Fruit fly (Drosophila melanogaster) whole organism, embryonic: ENCODE results near the gene CG4613.

ENCODE experiments used
- Aef1 ChIP-seq: fragments of 200-800 bp; sonication (Bioruptor generic); IDR thresholded peaks from 3 replicates; pipeline ENCODE4 v1.3.6; 2022; ENCODE audit warnings: missing biosample characterization, missing genetic modification characterization
- CG10267 ChIP-seq: fragments of 200-800 bp; sonication (Bioruptor generic); optimal IDR thresholded peaks from 2 replicates; lab custom pipeline; 2018; ENCODE audit warnings: missing biosample characterization, mild to moderate bottlenecking, missing genetic modification characterization, moderate library complexity
- CG10366 ChIP-seq: fragments of 200-800 bp; sonication (Bioruptor generic); IDR thresholded peaks from 2 replicates; pipeline ENCODE4 v1.3.6; 2022; ENCODE audit warnings: missing biosample characterization, missing genetic modification characterization
- CG12104 ChIP-seq: fragments of 200-800 bp; sonication (Bioruptor generic); optimal IDR thresholded peaks from 3 replicates; lab custom pipeline; 2016; ENCODE audit warnings: missing biosample characterization, missing genetic modification characterization
- CG1233 ChIP-seq: fragments of 200-800 bp; sonication (Bioruptor generic); optimal IDR thresholded peaks from 4 replicates; lab custom pipeline; 2018; ENCODE audit warnings: missing biosample characterization, mild to moderate bottlenecking, missing genetic modification characterization
- CG13296 ChIP-seq: fragments of 200-800 bp; sonication (Bioruptor generic); optimal IDR thresholded peaks from 3 replicates; lab custom pipeline; 2018; ENCODE audit warnings: missing biosample characterization, mild to moderate bottlenecking, missing genetic modification characterization
- CG13624 ChIP-seq: fragments of 200-800 bp; sonication (Bioruptor generic); optimal IDR thresholded peaks from 2 replicates; lab custom pipeline; 2016; ENCODE audit warnings: missing biosample characterization, missing genetic modification characterization
- CG1603 ChIP-seq: fragments of 200-800 bp; sonication (Bioruptor generic); optimal IDR thresholded peaks from 2 replicates; lab custom pipeline; 2019; ENCODE audit warnings: missing biosample characterization, mild to moderate bottlenecking, missing genetic modification characterization, moderate library complexity
- CG16813 ChIP-seq: fragments of 200-800 bp; sonication (Bioruptor generic); IDR thresholded peaks from 3 replicates; pipeline ENCODE4 v1.3.6; 2022; ENCODE audit warnings: missing biosample characterization, missing genetic modification characterization; ENCODE audit not compliant: partially characterized antibody
- CG2120 ChIP-seq: fragments of 200-800 bp; sonication (Bioruptor generic); optimal IDR thresholded peaks from 3 replicates; lab custom pipeline; 2016; ENCODE audit warnings: missing biosample characterization, missing genetic modification characterization
- CG31224 ChIP-seq: fragments of 200-800 bp; sonication (Bioruptor generic); IDR thresholded peaks from 2 replicates; pipeline ENCODE4 v1.3.6; 2022; ENCODE audit warnings: missing biosample characterization, missing genetic modification characterization
- CG3163 ChIP-seq: fragments of 200-800 bp; sonication (Bioruptor generic); optimal IDR thresholded peaks from 3 replicates; lab custom pipeline; 2016; ENCODE audit warnings: missing biosample characterization, missing genetic modification characterization
- CG4617 ChIP-seq: fragments of 200-800 bp; sonication (Bioruptor generic); optimal IDR thresholded peaks from 3 replicates; lab custom pipeline; 2016; ENCODE audit warnings: missing biosample characterization, missing genetic modification characterization, borderline replicate concordance
- CG5245 ChIP-seq: fragments of 200-800 bp; sonication (Bioruptor generic); optimal IDR thresholded peaks from 3 replicates; lab custom pipeline; 2016; ENCODE audit warnings: missing biosample characterization, missing genetic modification characterization
- CG6689 ChIP-seq: fragments of 200-800 bp; sonication (Bioruptor generic); IDR thresholded peaks from 2 replicates; pipeline ENCODE4 v1.3.6; 2022; ENCODE audit warnings: missing biosample characterization, missing genetic modification characterization
- CG6813 ChIP-seq: fragments of 200-800 bp; sonication (Bioruptor generic); optimal IDR thresholded peaks from 2 replicates; lab custom pipeline; 2017; ENCODE audit warnings: missing biosample characterization, missing genetic modification characterization, mild to moderate bottlenecking, moderate library complexity, missing genetic modification reagents
- CG8290 ChIP-seq, 3 experiments: fragments of 200-800 bp; sonication (Bioruptor generic); optimal IDR thresholded peaks; 2 replicates each; lab custom pipeline; 2016 to 2019; ENCODE audit warnings: missing biosample characterization in 3 of 3, missing genetic modification characterization in 3 of 3, mild to moderate bottlenecking in 2 of 3, moderate library complexity in 1 of 3
- D ChIP-seq, 2 experiments: fragments of 200-800 bp in 1 of 2; fragments of >200 bp in 1 of 2; sonication (Bioruptor generic) in 1 of 2; optimal IDR thresholded peaks; 2 replicates in 1 of 2; 3 replicates in 1 of 2; lab custom pipeline; 2017; ENCODE audit warnings: mild to moderate bottlenecking in 1 of 2, missing biosample characterization in 1 of 2, missing genetic modification characterization in 1 of 2, missing genetic modification reagents in 1 of 2
- D19A ChIP-seq: fragments of 200-800 bp; optimal IDR thresholded peaks from 3 replicates; lab custom pipeline; 2019; ENCODE audit warnings: missing biosample characterization, mild to moderate bottlenecking, missing genetic modification characterization, moderate library complexity
- Fer1 ChIP-seq: fragments of 200-800 bp; sonication (Bioruptor generic); optimal IDR thresholded peaks from 2 replicates; lab custom pipeline; 2017; ENCODE audit warnings: missing biosample characterization, mild to moderate bottlenecking, missing genetic modification characterization
- Gsc ChIP-seq: fragments of 200-800 bp; sonication (Bioruptor generic); IDR thresholded peaks from 2 replicates; pipeline ENCODE4 v1.3.6; 2022; ENCODE audit warnings: missing biosample characterization, missing genetic modification characterization
- HLH3B ChIP-seq: fragments of 200-800 bp; sonication (Bioruptor generic); IDR thresholded peaks from 2 replicates; pipeline ENCODE4 v1.3.6; 2022; ENCODE audit warnings: missing biosample characterization, missing genetic modification characterization
- HLHmδ ChIP-seq: fragments of 200-800 bp; sonication (Bioruptor generic); optimal IDR thresholded peaks from 2 replicates; lab custom pipeline; 2018; ENCODE audit warnings: missing biosample characterization, mild to moderate bottlenecking, missing genetic modification characterization, moderate library complexity
- HmgZ ChIP-seq: fragments of 200-800 bp; sonication (Bioruptor generic); optimal IDR thresholded peaks from 2 replicates; lab custom pipeline; 2018; ENCODE audit warnings: missing biosample characterization, mild to moderate bottlenecking, missing genetic modification characterization
- Neu2 ChIP-seq: fragments of 200-800 bp; sonication (Bioruptor generic); optimal IDR thresholded peaks from 3 replicates; lab custom pipeline; 2016; ENCODE audit warnings: missing biosample characterization, missing genetic modification characterization, borderline replicate concordance
- Sox100B ChIP-seq: fragments of 200-800 bp; sonication (Bioruptor generic); optimal IDR thresholded peaks from 3 replicates; lab custom pipeline; 2018; ENCODE audit warnings: missing biosample characterization, mild to moderate bottlenecking, missing genetic modification characterization
- Sox102F ChIP-seq: fragments of 200-800 bp; sonication (Bioruptor generic); optimal IDR thresholded peaks from 2 replicates; lab custom pipeline; 2018; ENCODE audit warnings: missing biosample characterization, mild to moderate bottlenecking, missing genetic modification characterization, moderate library complexity
- az2 ChIP-seq: fragments of 200-800 bp; sonication (Bioruptor generic); optimal IDR thresholded peaks from 3 replicates; lab custom pipeline; 2016; ENCODE audit warnings: missing biosample characterization, missing genetic modification characterization
- bigmax ChIP-seq: fragments of 200-800 bp; sonication (Bioruptor generic); optimal IDR thresholded peaks from 2 replicates; lab custom pipeline; 2018; ENCODE audit warnings: missing biosample characterization, mild to moderate bottlenecking, missing genetic modification characterization
- bsh ChIP-seq, 2 experiments: fragments of 200-800 bp; sonication (Bioruptor generic); optimal IDR thresholded peaks; 2 replicates each; lab custom pipeline; 2017 to 2018; ENCODE audit warnings: mild to moderate bottlenecking in 2 of 2, missing biosample characterization in 2 of 2, missing genetic modification characterization in 2 of 2, moderate library complexity in 1 of 2
- crp ChIP-seq, 2 experiments: fragments of 200-800 bp; sonication (Bioruptor generic); optimal IDR thresholded peaks; 2 replicates in 1 of 2; 3 replicates in 1 of 2; lab custom pipeline; 2017; ENCODE audit warnings: missing biosample characterization in 2 of 2, missing genetic modification characterization in 2 of 2, mild to moderate bottlenecking in 1 of 2, moderate library complexity in 1 of 2
- eve ChIP-seq, 2 experiments: fragments of >200 bp; optimal IDR thresholded peaks; 2 replicates each; lab custom pipeline; 2017; ENCODE audit warnings: missing biosample characterization in 2 of 2, missing genetic modification characterization in 2 of 2
- ftz-f1 ChIP-seq: fragments of 200-800 bp; sonication (Bioruptor generic); optimal IDR thresholded peaks from 2 replicates; lab custom pipeline; 2016; ENCODE audit warnings: missing biosample characterization, missing genetic modification characterization
- gcm2 ChIP-seq: fragments of 200-800 bp; sonication (Bioruptor generic); optimal IDR thresholded peaks from 2 replicates; lab custom pipeline; 2016; ENCODE audit warnings: missing biosample characterization, missing genetic modification characterization
- gfzf ChIP-seq: fragments of 200-800 bp; sonication (Bioruptor generic); optimal IDR thresholded peaks from 2 replicates; lab custom pipeline; 2016; ENCODE audit warnings: missing biosample characterization, mild to moderate bottlenecking, missing genetic modification characterization, moderate library complexity
- grau ChIP-seq: fragments of 200-800 bp; optimal IDR thresholded peaks from 3 replicates; lab custom pipeline; 2019; ENCODE audit warnings: missing biosample characterization, mild to moderate bottlenecking, missing genetic modification characterization, moderate library complexity
- gro ChIP-seq: fragments of 200-800 bp; sonication (Bioruptor generic); optimal IDR thresholded peaks from 2 replicates; lab custom pipeline; 2016; ENCODE audit warnings: missing biosample characterization, missing genetic modification characterization
- ken ChIP-seq: fragments of 200-800 bp; sonication (Bioruptor generic); IDR thresholded peaks from 3 replicates; pipeline ENCODE4 v1.3.6; 2022; ENCODE audit warnings: missing biosample characterization, missing genetic modification characterization
- nau ChIP-seq: fragments of 200-800 bp; sonication (Bioruptor generic); optimal IDR thresholded peaks from 3 replicates; lab custom pipeline; 2017; ENCODE audit warnings: missing biosample characterization, mild to moderate bottlenecking, missing genetic modification characterization, missing genetic modification reagents
- phol ChIP-seq: fragments of 200-800 bp; sonication (Bioruptor generic); optimal IDR thresholded peaks from 3 replicates; lab custom pipeline; 2018; ENCODE audit warnings: missing biosample characterization, mild to moderate bottlenecking, missing genetic modification characterization, moderate library complexity
- sc ChIP-seq, 3 experiments: fragments of >200 bp in 2 of 3; fragments of 200-800 bp in 1 of 3; sonication (Bioruptor generic) in 1 of 3; optimal IDR thresholded peaks; 2 replicates in 2 of 3; 3 replicates in 1 of 3; lab custom pipeline; 2017; ENCODE audit warnings: mild to moderate bottlenecking in 1 of 3, missing biosample characterization in 1 of 3, missing genetic modification characterization in 1 of 3, missing genetic modification reagents in 1 of 3
- shn ChIP-seq: fragments of 200-800 bp; sonication (Bioruptor generic); optimal IDR thresholded peaks from 3 replicates; lab custom pipeline; 2016; ENCODE audit warnings: missing biosample characterization, missing genetic modification characterization
- tgo ChIP-seq: fragments of 200-800 bp; sonication (Bioruptor generic); IDR thresholded peaks from 3 replicates; pipeline ENCODE4 v1.3.6; 2022; ENCODE audit warnings: missing biosample characterization, missing genetic modification characterization
- tup ChIP-seq: fragments of 200-800 bp; sonication (Bioruptor generic); optimal IDR thresholded peaks from 2 replicates; lab custom pipeline; 2016; ENCODE audit warnings: missing biosample characterization, mild to moderate bottlenecking, missing genetic modification characterization, moderate library complexity
- zfh1 ChIP-seq: fragments of 200-800 bp; sonication (Bioruptor generic); IDR thresholded peaks from 3 replicates; pipeline ENCODE4 v1.3.6; 2022; ENCODE audit warnings: missing biosample characterization, missing genetic modification characterization

CG4613 gene

DNA sequence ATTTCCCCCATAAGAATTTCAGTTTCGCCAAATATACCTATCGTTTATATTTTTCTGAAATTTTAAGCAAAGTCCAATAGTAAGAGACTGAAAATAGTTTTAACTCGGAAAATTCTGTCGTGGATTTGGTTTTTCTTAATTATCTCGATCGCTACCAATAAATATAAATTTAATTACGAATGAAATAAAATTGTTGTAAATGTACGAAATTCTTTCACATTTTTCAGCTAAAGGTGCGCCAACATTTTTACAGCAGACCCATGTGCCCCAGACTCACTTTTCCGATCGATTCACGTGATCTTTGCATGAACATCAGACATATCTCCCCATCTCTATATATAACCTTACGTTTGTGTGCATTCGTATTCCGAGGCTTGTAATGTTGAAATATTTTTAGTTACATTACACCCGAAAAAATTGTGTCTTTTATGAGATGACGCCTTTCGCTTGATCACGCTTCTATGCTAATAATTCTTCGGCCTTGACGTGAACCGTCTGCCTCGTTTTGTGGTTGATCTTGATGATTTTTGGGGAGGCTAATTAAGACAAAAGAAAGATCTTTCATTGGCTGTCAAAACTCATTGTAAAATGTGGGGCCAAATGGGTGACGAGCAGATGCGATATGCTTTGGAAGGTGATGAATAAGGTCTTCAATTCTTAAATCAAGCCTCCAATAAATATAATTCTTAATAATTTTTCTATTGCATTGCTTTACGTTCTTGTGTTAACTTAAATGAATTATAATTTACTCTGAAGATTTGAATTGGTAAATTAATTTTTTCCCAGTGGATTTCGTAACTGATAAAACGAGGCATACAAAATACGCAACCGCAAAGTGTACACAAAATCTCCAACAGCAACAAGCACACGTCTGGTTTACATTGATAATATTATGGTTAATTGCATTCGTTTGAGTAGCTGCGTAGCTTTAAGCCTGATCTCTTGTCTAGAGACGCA is 23.8 kb upstream of the CG4613 start (continued):
- TF ChIP-seq ftz-f1: peak; percentile 17
- TF ChIP-seq tgo (GFP tag; lab: Robert Waterston, UW): peak; percentile 35; the same call in 2 of the 3 replicates
- TF ChIP-seq CG2120 (GFP tag; lab: Kevin White, UChicago): peak; percentile 14
- peak; percentile 65 for TF ChIP-seq grau (tag; lab: Kevin White, UChicago)
- peak; percentile 74 for TF ChIP-seq phol
- TF ChIP-seq CG6813: peak; percentile 34
- peak; percentile 15 for TF ChIP-seq CG8290 (GFP tag; optimal IDR thresholded peaks at IDR 0.05; lab: Kevin White, UChicago)
- TF ChIP-seq CG8290 (tag; optimal IDR thresholded peaks at IDR 0.05; lab: Kevin White, UChicago): peak in 1 of 2 experiments; percentile 23
- TF ChIP-seq CG1603 (tag; lab: Kevin White, UChicago): peak; percentile 6
- TF ChIP-seq gro: no peak
- TF ChIP-seq tup (GFP tag; lab: Kevin White, UChicago): no peak
- no peak for TF ChIP-seq CG31224 (GFP tag; lab: Robert Waterston, UW)
- 0 out of 2 replicates have a peak, but pooled peaks have one; percentile 25 for TF ChIP-seq HLH3B (GFP tag; lab: Robert Waterston, UW)
- TF ChIP-seq eve (GFP tag; optimal IDR thresholded peaks at IDR 0.05; lab: Kevin White, UChicago): peak in 1 of 2 experiments; percentile 69
- TF ChIP-seq Sox102F (GFP tag; lab: Kevin White, UChicago): peak; percentile 67
- peak in 1 of 2 experiments; percentile 45 for TF ChIP-seq bsh (GFP tag; optimal IDR thresholded peaks at IDR 0.05; lab: Kevin White, UChicago)
- no peak for TF ChIP-seq CG6689 (GFP tag; lab: Robert Waterston, UW)
- no peak for TF ChIP-seq CG4617 (GFP tag; lab: Kevin White, UChicago)
- TF ChIP-seq Gsc: no peak
- TF ChIP-seq ken (GFP tag; lab: Robert Waterston, UW): no peak
- TF ChIP-seq Fer1 (GFP tag; lab: Kevin White, UChicago): peak; percentile 8
- no peak for TF ChIP-seq crp (GFP tag; optimal IDR thresholded peaks at IDR 0.05; lab: Kevin White, UChicago)
- peak; percentile 18 for TF ChIP-seq gcm2
- TF ChIP-seq shn (GFP tag; lab: Kevin White, UChicago): peak; percentile 16
- TF ChIP-seq CG3163 (GFP tag; lab: Kevin White, UChicago): peak; percentile 6
- peak; percentile 59 for TF ChIP-seq nau (GFP tag; lab: Kevin White, UChicago)
- no peak for TF ChIP-seq bigmax (GFP tag; lab: Kevin White, UChicago)
- peak; percentile 34 for TF ChIP-seq CG10267 (tag; lab: Kevin White, UChicago)
- no peak for TF ChIP-seq D (optimal IDR thresholded peaks at IDR 0.05; lab: Kevin White, UChicago)
- TF ChIP-seq D (GFP tag; optimal IDR thresholded peaks at IDR 0.05; lab: Kevin White, UChicago): peak; percentile 65
- TF ChIP-seq HLHmδ: no peak
- no peak for TF ChIP-seq sc (optimal IDR thresholded peaks at IDR 0.05; lab: Kevin White, UChicago)
- peak; percentile 39 for TF ChIP-seq sc (GFP tag; optimal IDR thresholded peaks at IDR 0.05; lab: Kevin White, UChicago)
- TF ChIP-seq CG5245 (GFP tag; lab: Kevin White, UChicago): peak; percentile 54
- peak; percentile 31 for TF ChIP-seq D19A (tag; lab: Kevin White, UChicago)
- peak; percentile 39; the same call in 1 of the 3 replicates for TF ChIP-seq zfh1 (GFP tag; lab: Robert Waterston, UW)
- no peak for TF ChIP-seq gfzf
- no peak for TF ChIP-seq CG16813 (GFP tag; lab: Robert Waterston, UW)
- TF ChIP-seq Neu2 (GFP tag; lab: Kevin White, UChicago): no peak
- no peak for TF ChIP-seq HmgZ
- TF ChIP-seq CG12104 (GFP tag; lab: Kevin White, UChicago): peak; percentile 44
- TF ChIP-seq Aef1 (GFP tag; lab: Robert Waterston, UW): peak; percentile 28; the same call in 2 of the 3 replicates
- peak; percentile 65 for TF ChIP-seq CG1233
- TF ChIP-seq Sox100B (GFP tag; lab: Kevin White, UChicago): peak; percentile 79
- peak; percentile 31; the same call in 1 of the 2 replicates for TF ChIP-seq CG10366
- TF ChIP-seq CG13624 (GFP tag; lab: Kevin White, UChicago): peak; percentile 11
- peak; percentile 47 for TF ChIP-seq az2
- TF ChIP-seq CG13296 (GFP tag; lab: Kevin White, UChicago): peak; percentile 36
